Fruit fly (Drosophila melanogaster): ENCODE results near the gene IntS12.

Gene IntS12

dm6 chr3R:26862848-26863448, at the start of gene IntS12, which contains the start of gene Lerp:
Gene IntS12, plus strand, starts transcription at chr3R:26863376.
Gene Lerp, minus strand, starts transcription at chr3R:26863130.
- TF ChIP-seq toe (GFP tag; optimal IDR thresholded peaks at IDR 0.05) (no peak), ovo (GFP tag; optimal IDR thresholded peaks at IDR 0.05) (no peak), cnc (optimal IDR thresholded peaks at IDR 0.05) (no peak), bab1 (GFP tag; optimal IDR thresholded peaks at IDR 0.05) (peak; percentile 28), CG7101 (tag; optimal IDR thresholded peaks at IDR 0.05) (peak; percentile 3), CG14711 (tag; optimal IDR thresholded peaks at IDR 0.05) (peak; percentile 24), CG7045 (GFP tag; optimal IDR thresholded peaks at IDR 0.05) (no peak)

- no peak for TF ChIP-seq CG33017 (tag; optimal IDR thresholded peaks at IDR 0.05)
- peak; percentile 11 for TF ChIP-seq CG5204 (GFP tag; optimal IDR thresholded peaks at IDR 0.05)
- TF ChIP-seq Clk (GFP tag; optimal IDR thresholded peaks at IDR 0.05) = no peak
- TF ChIP-seq pad (GFP tag; optimal IDR thresholded peaks at IDR 0.05) = no peak
- TF ChIP-seq kay (GFP tag; ENCODE audit: borderline replicate concordance) = no peak
- no peak for TF ChIP-seq Crg-1 (GFP tag; optimal IDR thresholded peaks at IDR 0.05)
Observed at dm6 chr3R:26821117-26821516, 42.1 kb upstream of the IntS12 start.

- TF ChIP-seq CG33017 (tag; optimal IDR thresholded peaks at IDR 0.05) (no peak), CG7045 (GFP tag; optimal IDR thresholded peaks at IDR 0.05) (no peak), CG5204 (GFP tag; optimal IDR thresholded peaks at IDR 0.05) (no peak), bab1 (GFP tag; optimal IDR thresholded peaks at IDR 0.05) (no peak), tj (GFP tag; optimal IDR thresholded peaks at IDR 0.05) (no peak), pad (GFP tag; optimal IDR thresholded peaks at IDR 0.05) (no peak), CG7101 (tag; optimal IDR thresholded peaks at IDR 0.05) (no peak), kay (GFP tag; ENCODE audit: borderline replicate concordance) (no peak), cic (GFP tag; optimal IDR thresholded peaks at IDR 0.05) (no peak), CG12768 (GFP tag; optimal IDR thresholded peaks at IDR 0.05) (no peak), cnc (optimal IDR thresholded peaks at IDR 0.05) (no peak), CG1620 (GFP tag; optimal IDR thresholded peaks at IDR 0.05) (no peak), ovo (GFP tag; optimal IDR thresholded peaks at IDR 0.05) (no peak), CG14711 (tag; optimal IDR thresholded peaks at IDR 0.05) (no peak), CG11617 (GFP tag; optimal IDR thresholded peaks at IDR 0.05) (no peak), Hr96 (GFP tag; optimal IDR thresholded peaks at IDR 0.05) (no peak)
Observed at dm6 chr3R:26831861-26832260, 31.3 kb upstream of the IntS12 start.

DNA sequence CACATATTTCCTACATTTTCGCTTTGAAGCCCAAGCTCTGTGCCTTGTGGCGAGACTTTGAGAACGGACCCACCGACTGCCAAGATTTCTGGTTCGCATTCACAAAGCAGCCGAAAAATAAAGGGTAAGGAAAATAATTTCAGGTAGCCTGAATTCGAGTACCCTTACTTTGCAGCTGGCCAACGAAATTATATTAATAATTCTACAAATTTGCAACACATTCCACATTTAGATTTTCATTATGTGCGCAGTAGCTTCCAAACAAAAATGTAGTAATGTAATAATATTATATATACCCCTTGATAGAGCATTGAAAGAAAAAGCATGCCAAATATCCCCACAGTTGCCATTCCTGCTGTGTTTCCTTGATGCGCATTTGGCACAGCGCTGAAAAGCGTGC, 16.7 kb upstream of the IntS12 start:
- no peak for TF ChIP-seq Hr96 (GFP tag; optimal IDR thresholded peaks at IDR 0.05)
- TF ChIP-seq CG14711 (tag; optimal IDR thresholded peaks at IDR 0.05) = no peak
- no peak for TF ChIP-seq pad (GFP tag; optimal IDR thresholded peaks at IDR 0.05)
- no peak for TF ChIP-seq cic (GFP tag; optimal IDR thresholded peaks at IDR 0.05)
- no peak for TF ChIP-seq kay (GFP tag; ENCODE audit: borderline replicate concordance)
- TF ChIP-seq CG33017 (tag; optimal IDR thresholded peaks at IDR 0.05) = no peak
- no peak for TF ChIP-seq Mnt (GFP tag; optimal IDR thresholded peaks at IDR 0.05)
- no peak for TF ChIP-seq CG12768 (GFP tag; optimal IDR thresholded peaks at IDR 0.05)
- no peak for TF ChIP-seq CG7045 (GFP tag; optimal IDR thresholded peaks at IDR 0.05)

DNA sequence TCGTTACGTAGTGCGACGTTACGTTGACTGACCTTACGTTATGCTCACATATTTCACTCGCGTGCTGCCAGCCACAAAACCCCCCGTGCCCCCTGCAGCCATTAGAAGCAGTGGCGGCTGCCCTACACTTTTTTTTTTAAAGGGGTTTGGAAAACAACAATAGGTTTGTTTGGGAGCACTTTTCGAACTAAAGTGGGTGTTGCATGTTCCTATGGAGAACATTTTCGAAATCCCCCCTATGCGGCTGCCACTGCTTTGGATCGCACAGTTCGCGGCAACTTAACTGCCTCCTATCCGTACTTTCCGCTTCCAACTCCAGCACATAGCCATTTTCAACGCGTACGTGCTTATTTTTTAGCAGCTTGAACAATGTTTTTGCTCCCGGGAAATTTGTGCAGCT, 9.5 kb upstream of the IntS12 start:
- no peak for TF ChIP-seq CG33017 (tag; optimal IDR thresholded peaks at IDR 0.05)
- TF ChIP-seq CG1620 (GFP tag; optimal IDR thresholded peaks at IDR 0.05) = no peak
- TF ChIP-seq toe (GFP tag; optimal IDR thresholded peaks at IDR 0.05) = no peak
- TF ChIP-seq tj (GFP tag; optimal IDR thresholded peaks at IDR 0.05) = no peak
- TF ChIP-seq cnc (optimal IDR thresholded peaks at IDR 0.05) = no peak
- TF ChIP-seq Clk (GFP tag; optimal IDR thresholded peaks at IDR 0.05) = no peak
- TF ChIP-seq Crg-1 (GFP tag; optimal IDR thresholded peaks at IDR 0.05) = no peak
- no peak for TF ChIP-seq CG12768 (GFP tag; optimal IDR thresholded peaks at IDR 0.05)
- no peak for TF ChIP-seq pad (GFP tag; optimal IDR thresholded peaks at IDR 0.05)
- TF ChIP-seq CG11617 (GFP tag; optimal IDR thresholded peaks at IDR 0.05) = no peak

- TF ChIP-seq CG33017 (tag; optimal IDR thresholded peaks at IDR 0.05) (no peak), Hr96 (GFP tag; optimal IDR thresholded peaks at IDR 0.05) (no peak), toe (GFP tag; optimal IDR thresholded peaks at IDR 0.05) (no peak), CG7101 (tag; optimal IDR thresholded peaks at IDR 0.05) (peak; percentile 23), tj (GFP tag; optimal IDR thresholded peaks at IDR 0.05) (no peak), CG12768 (GFP tag; optimal IDR thresholded peaks at IDR 0.05) (peak; percentile 45), cnc (optimal IDR thresholded peaks at IDR 0.05) (no peak), CG5204 (GFP tag; optimal IDR thresholded peaks at IDR 0.05) (peak; percentile 14), Clk (GFP tag; optimal IDR thresholded peaks at IDR 0.05) (no peak), CG7045 (GFP tag; optimal IDR thresholded peaks at IDR 0.05) (peak; percentile 63), CG1620 (GFP tag; optimal IDR thresholded peaks at IDR 0.05) (no peak)
Observed at dm6 chr3R:26859228-26859627, 3.9 kb upstream of the IntS12 start.

- no peak for TF ChIP-seq toe (GFP tag; optimal IDR thresholded peaks at IDR 0.05)
- no peak for TF ChIP-seq ovo (GFP tag; optimal IDR thresholded peaks at IDR 0.05)
- TF ChIP-seq CG12768 (GFP tag; optimal IDR thresholded peaks at IDR 0.05) = no peak
- TF ChIP-seq Mnt (GFP tag; optimal IDR thresholded peaks at IDR 0.05) = no peak
- TF ChIP-seq bab1 (GFP tag; optimal IDR thresholded peaks at IDR 0.05) = no peak
- TF ChIP-seq CG33017 (tag; optimal IDR thresholded peaks at IDR 0.05) = no peak
- TF ChIP-seq kay (GFP tag; ENCODE audit: borderline replicate concordance) = no peak
- no peak for TF ChIP-seq Hr96 (GFP tag; optimal IDR thresholded peaks at IDR 0.05)
- no peak for TF ChIP-seq CG11617 (GFP tag; optimal IDR thresholded peaks at IDR 0.05)
- TF ChIP-seq CG7045 (GFP tag; optimal IDR thresholded peaks at IDR 0.05) = no peak
- no peak for TF ChIP-seq Crg-1 (GFP tag; optimal IDR thresholded peaks at IDR 0.05)
- TF ChIP-seq CG14711 (tag; optimal IDR thresholded peaks at IDR 0.05) = no peak
- no peak for TF ChIP-seq cnc (optimal IDR thresholded peaks at IDR 0.05)
- no peak for TF ChIP-seq CG7101 (tag; optimal IDR thresholded peaks at IDR 0.05)
- TF ChIP-seq CG5204 (GFP tag; optimal IDR thresholded peaks at IDR 0.05) = no peak
- TF ChIP-seq cic (GFP tag; optimal IDR thresholded peaks at IDR 0.05) = no peak
- TF ChIP-seq Clk (GFP tag; optimal IDR thresholded peaks at IDR 0.05) = no peak
- no peak for TF ChIP-seq pad (GFP tag; optimal IDR thresholded peaks at IDR 0.05)
Observed at dm6 chr3R:26862213-26862612, 963 bp upstream of the IntS12 start.
